Worm (Caenorhabditis elegans): ENCODE results near the gene glr-7.
A peak's percentile ranks its signal among the peaks of the same experiment; 100 is the strongest.

The glr-7 gene

ce11 chrX:2401883-2402282 lies 17.8 kb downstream of the glr-7 start, which contains the start of gene dhhc-9 (continued):
- TF ChIP-seq rnt-1 (tag; optimal IDR thresholded peaks at IDR 0.05): peak; percentile 67
- no peak for TF ChIP-seq dpl-1 (GFP tag; optimal IDR thresholded peaks at IDR 0.05)
- TF ChIP-seq jun-1 (tag; optimal IDR thresholded peaks at IDR 0.05): peak; percentile 63
- TF ChIP-seq tbx-2 (tag; optimal IDR thresholded peaks at IDR 0.05): peak; percentile 50
- peak in 1 of 6 experiments; percentile 7 for TF ChIP-seq elt-3 (tag; optimal IDR thresholded peaks at IDR 0.05)
- TF ChIP-seq isw-1 (GFP tag; IDR thresholded peaks at IDR 0.05): peak; percentile 35
- TF ChIP-seq dsc-1 (tag; optimal IDR thresholded peaks at IDR 0.05): peak; percentile 28
- peak; percentile 63 for TF ChIP-seq blmp-1 (tag; optimal IDR thresholded peaks at IDR 0.05)
- peak; percentile 64 for TF ChIP-seq nhr-47 (tag; optimal IDR thresholded peaks at IDR 0.05)
- TF ChIP-seq Y116A8C.19 (tag; optimal IDR thresholded peaks at IDR 0.05; ENCODE audit: borderline replicate concordance): no peak
- peak; percentile 71 to 95 for TF ChIP-seq efl-1 (optimal IDR thresholded peaks at IDR 0.05)
- TF ChIP-seq efl-1 (GFP tag; optimal IDR thresholded peaks at IDR 0.05 in 1 of 2): no peak
- TF ChIP-seq nhr-12 (tag; optimal IDR thresholded peaks at IDR 0.05): no peak
- no peak for TF ChIP-seq nhr-84 (tag; optimal IDR thresholded peaks at IDR 0.05)
- no peak for TF ChIP-seq hlh-4 (tag; optimal IDR thresholded peaks at IDR 0.05)

DNA sequence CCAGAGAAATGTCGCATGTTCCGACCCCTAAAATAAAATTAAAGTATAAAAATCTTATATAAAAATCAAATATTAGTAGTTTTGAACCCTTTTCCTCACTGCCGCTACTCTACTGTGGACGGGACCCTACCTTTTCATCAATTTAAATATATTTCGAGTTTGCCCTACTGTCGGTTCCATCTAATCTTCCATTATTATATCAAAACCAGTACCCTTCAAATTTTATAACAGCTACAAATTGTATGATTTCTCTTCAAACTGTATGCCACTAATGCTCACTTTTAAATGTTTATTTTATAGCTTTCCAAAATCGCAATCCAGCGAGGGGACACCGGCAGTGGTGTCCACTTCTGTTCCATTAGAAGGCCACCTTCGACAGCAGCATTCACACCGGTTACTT lies 24.7 kb downstream of the glr-7 start, which contains the start of gene C43H6.6:
C43H6.6 (plus strand) TSS at position 301 of the 400 bp plus-strand sequence.
- no peak for TF ChIP-seq fkh-4 (tag; optimal IDR thresholded peaks at IDR 0.05; ENCODE audit: borderline replicate concordance)
- TF ChIP-seq C04F5.9 (tag; optimal IDR thresholded peaks at IDR 0.05): no peak
- no peak for TF ChIP-seq alr-1 (tag; optimal IDR thresholded peaks at IDR 0.05; ENCODE audit: borderline replicate concordance)
- no peak for TF ChIP-seq ceh-90 (tag; optimal IDR thresholded peaks at IDR 0.05)
- no peak for TF ChIP-seq hpl-2 (GFP tag; optimal IDR thresholded peaks at IDR 0.05)
- TF ChIP-seq fkh-10 (GFP tag; optimal IDR thresholded peaks at IDR 0.05): no peak
- no peak for TF ChIP-seq mab-9 (GFP tag; IDR thresholded peaks at IDR 0.05)
- TF ChIP-seq lir-3 (tag; optimal IDR thresholded peaks at IDR 0.05; ENCODE audit: poor library complexity): no peak
- no peak for TF ChIP-seq ceh-63 (GFP tag; optimal IDR thresholded peaks at IDR 0.05)
- TF ChIP-seq nhr-76 (tag; optimal IDR thresholded peaks at IDR 0.05): no peak
- no peak for TF ChIP-seq unc-62 (GFP tag; optimal IDR thresholded peaks at IDR 0.05)
- TF ChIP-seq unc-30 (tag; optimal IDR thresholded peaks at IDR 0.05): no peak
- TF ChIP-seq nhr-47 (tag; optimal IDR thresholded peaks at IDR 0.05): no peak
- no peak for TF ChIP-seq nhr-71 (tag; optimal IDR thresholded peaks at IDR 0.05)
- no peak for TF ChIP-seq nhr-90 (tag; optimal IDR thresholded peaks at IDR 0.05; ENCODE audit: poor library complexity)
- TF ChIP-seq tlp-1 (tag; optimal IDR thresholded peaks at IDR 0.05): no peak

- no peak for TF ChIP-seq F16B12.6 (tag; optimal IDR thresholded peaks at IDR 0.05)
- TF ChIP-seq unc-98 (GFP tag; IDR thresholded peaks at IDR 0.05): no peak
- TF ChIP-seq elt-3 (tag; optimal IDR thresholded peaks at IDR 0.05): peak in 1 of 6 experiments; percentile 54
- no peak for TF ChIP-seq lin-35 (GFP tag; optimal IDR thresholded peaks at IDR 0.05)
- no peak for TF ChIP-seq unc-62 (GFP tag; optimal IDR thresholded peaks at IDR 0.05)
- no peak for TF ChIP-seq nhr-47 (tag; optimal IDR thresholded peaks at IDR 0.05)
- no peak for TF ChIP-seq ets-5 (GFP tag; IDR thresholded peaks at IDR 0.05)
- TF ChIP-seq nhr-76 (tag; optimal IDR thresholded peaks at IDR 0.05): no peak
- TF ChIP-seq ceh-82 (tag; optimal IDR thresholded peaks at IDR 0.05): no peak
- TF ChIP-seq nhr-90 (tag; optimal IDR thresholded peaks at IDR 0.05; ENCODE audit: poor library complexity): no peak
- no peak for TF ChIP-seq unc-130 (tag; optimal IDR thresholded peaks at IDR 0.05)
- no peak for TF ChIP-seq C04F5.9 (tag; optimal IDR thresholded peaks at IDR 0.05)
- TF ChIP-seq nhr-71 (tag; optimal IDR thresholded peaks at IDR 0.05): peak; percentile 5
- peak; percentile 79 for TF ChIP-seq blmp-1 (tag; optimal IDR thresholded peaks at IDR 0.05)
- TF ChIP-seq nhr-85 (tag): peak; percentile 83
Measured at ce11 chrX:2386922-2387566, 32.6 kb downstream of the glr-7 start.

Data from whole organism, L1 larva.